Fruit fly (Drosophila melanogaster) whole organism, embryonic: Measurements from ENCODE around the gene CG12299.

Experiments
- Aef1 ChIP-seq: fragments of 200-800 bp; sonication (Bioruptor generic); IDR thresholded peaks from 3 replicates; pipeline ENCODE4 v1.3.6; 2022; ENCODE audit warnings: missing biosample characterization, missing genetic modification characterization
- Atf3 ChIP-seq: fragments of 200-800 bp; sonication (Bioruptor generic); optimal IDR thresholded peaks from 3 replicates; lab custom pipeline; 2016; ENCODE audit warnings: missing biosample characterization, missing genetic modification characterization
- B-H2 ChIP-seq: fragments of 200-800 bp; sonication (Bioruptor generic); optimal IDR thresholded peaks from 2 replicates; lab custom pipeline; 2018; ENCODE audit warnings: missing biosample characterization, mild to moderate bottlenecking, missing genetic modification characterization
- CG10431 ChIP-seq: fragments of 200-800 bp; sonication (Bioruptor generic); optimal IDR thresholded peaks from 3 replicates; lab custom pipeline; 2018; ENCODE audit warnings: missing biosample characterization, mild to moderate bottlenecking, missing genetic modification characterization
- CG11560 ChIP-seq: fragments of 200-800 bp; sonication (Bioruptor generic); IDR thresholded peaks from 3 replicates; pipeline ENCODE4 v1.3.6; 2022; ENCODE audit warnings: missing biosample characterization, missing genetic modification characterization
- CG14441 ChIP-seq: fragments of 200-800 bp; sonication (Bioruptor generic); IDR thresholded peaks from 2 replicates; pipeline ENCODE4 v1.3.6; 2022; ENCODE audit warnings: missing biosample characterization, missing genetic modification characterization
- CG15073 ChIP-seq: fragments of 200-800 bp; sonication (Bioruptor generic); optimal IDR thresholded peaks from 2 replicates; lab custom pipeline; 2016; ENCODE audit warnings: missing biosample characterization, missing genetic modification characterization
- CG15601 ChIP-seq: fragments of 200-800 bp; sonication (Bioruptor generic); optimal IDR thresholded peaks from 3 replicates; lab custom pipeline; 2019; ENCODE audit warnings: missing biosample characterization, mild to moderate bottlenecking, missing genetic modification characterization, moderate library complexity
- CG18011 ChIP-seq: fragments of 200-800 bp; sonication (Bioruptor generic); optimal IDR thresholded peaks from 2 replicates; lab custom pipeline; 2017; ENCODE audit warnings: missing biosample characterization, missing genetic modification characterization, mild to moderate bottlenecking, moderate library complexity, missing genotype
- CG18262 ChIP-seq: fragments of 200-800 bp; optimal IDR thresholded peaks from 3 replicates; lab custom pipeline; 2019; ENCODE audit warnings: missing biosample characterization, mild to moderate bottlenecking, missing genetic modification characterization, moderate library complexity
- CG2116 ChIP-seq: fragments of 200-800 bp; sonication (Bioruptor generic); optimal IDR thresholded peaks from 3 replicates; lab custom pipeline; 2018; ENCODE audit warnings: missing biosample characterization, mild to moderate bottlenecking, missing genetic modification characterization
- CG2120 ChIP-seq: fragments of 200-800 bp; sonication (Bioruptor generic); optimal IDR thresholded peaks from 3 replicates; lab custom pipeline; 2016; ENCODE audit warnings: missing biosample characterization, missing genetic modification characterization
- CG2712 ChIP-seq: fragments of 200-800 bp; optimal IDR thresholded peaks from 3 replicates; lab custom pipeline; 2019; ENCODE audit warnings: missing biosample characterization, mild to moderate bottlenecking, missing genetic modification characterization, moderate library complexity
- CG4854 ChIP-seq: fragments of 200-800 bp; sonication (Bioruptor generic); optimal IDR thresholded peaks from 2 replicates; lab custom pipeline; 2016; ENCODE audit warnings: missing biosample characterization, missing genetic modification characterization, inconsistent platforms
- CG6654 ChIP-seq: fragments of 200-800 bp; sonication (Bioruptor generic); optimal IDR thresholded peaks from 2 replicates; lab custom pipeline; 2017; ENCODE audit warnings: missing biosample characterization, mild to moderate bottlenecking, missing genetic modification characterization
- CG6683 ChIP-seq: fragments of 200-800 bp; sonication (Bioruptor generic); optimal IDR thresholded peaks from 2 replicates; lab custom pipeline; 2017; ENCODE audit warnings: missing biosample characterization, mild to moderate bottlenecking, missing genetic modification characterization, missing genetic modification reagents
- CG6854 ChIP-seq: fragments of 200-800 bp; sonication (Bioruptor generic); optimal IDR thresholded peaks from 3 replicates; lab custom pipeline; 2017; ENCODE audit warnings: missing biosample characterization, mild to moderate bottlenecking, missing genetic modification characterization
- CG7556 ChIP-seq: fragments of 200-800 bp; sonication (Bioruptor generic); optimal IDR thresholded peaks from 2 replicates; lab custom pipeline; 2017; ENCODE audit warnings: missing biosample characterization, mild to moderate bottlenecking, missing genetic modification characterization
- CG7928 ChIP-seq: fragments of 200-800 bp; sonication (Bioruptor generic); optimal IDR thresholded peaks from 2 replicates; lab custom pipeline; 2017; ENCODE audit warnings: missing biosample characterization, mild to moderate bottlenecking, missing genetic modification characterization
- CG8281 ChIP-seq: fragments of 200-800 bp; sonication (Bioruptor generic); optimal IDR thresholded peaks from 2 replicates; lab custom pipeline; 2018; ENCODE audit warnings: missing biosample characterization, mild to moderate bottlenecking, missing genetic modification characterization, moderate library complexity
- CG9215 ChIP-seq: fragments of 200-800 bp; sonication (Bioruptor generic); IDR thresholded peaks from 2 replicates; pipeline ENCODE4 v1.3.6; 2022; ENCODE audit warnings: missing biosample characterization, missing genetic modification characterization
- CG9727 ChIP-seq: fragments of 200-800 bp; sonication (Bioruptor generic); optimal IDR thresholded peaks from 3 replicates; lab custom pipeline; 2017; ENCODE audit warnings: missing biosample characterization, mild to moderate bottlenecking, missing genetic modification characterization
- Chrac-16 ChIP-seq: fragments of 200-800 bp; sonication (Bioruptor generic); optimal IDR thresholded peaks from 3 replicates; lab custom pipeline; 2016; ENCODE audit warnings: missing biosample characterization, missing genetic modification characterization
- Dad ChIP-seq: fragments of 200-800 bp; sonication (Bioruptor generic); optimal IDR thresholded peaks from 3 replicates; lab custom pipeline; 2016; ENCODE audit warnings: missing biosample characterization, missing genetic modification characterization
- Dek ChIP-seq: fragments of 200-800 bp; sonication (Bioruptor generic); optimal IDR thresholded peaks from 3 replicates; lab custom pipeline; 2019; ENCODE audit warnings: missing biosample characterization, mild to moderate bottlenecking, missing genetic modification characterization, moderate library complexity
- Jarid2 ChIP-seq: fragments of 200-800 bp; sonication (Bioruptor generic); optimal IDR thresholded peaks from 3 replicates; lab custom pipeline; 2017; ENCODE audit warnings: mild to moderate bottlenecking, missing biosample characterization, missing genetic modification reagents, missing genetic modification characterization
- Lim3 ChIP-seq: fragments of 200-800 bp; sonication (Bioruptor generic); IDR thresholded peaks from 2 replicates; pipeline ENCODE4 v1.3.6; 2022; ENCODE audit warnings: missing biosample characterization, missing genetic modification characterization
- MESR4 ChIP-seq: fragments of 200-800 bp; sonication (Bioruptor generic); optimal IDR thresholded peaks from 2 replicates; lab custom pipeline; 2018; ENCODE audit warnings: missing biosample characterization, mild to moderate bottlenecking, missing genetic modification characterization, moderate library complexity
- NFAT ChIP-seq: fragments of 200-800 bp; sonication (Bioruptor generic); IDR thresholded peaks from 2 replicates; pipeline ENCODE4 v1.3.6; 2022; ENCODE audit warnings: missing biosample characterization, missing genetic modification characterization
- Ravus ChIP-seq: fragments of 200-800 bp; sonication (Bioruptor generic); IDR thresholded peaks from 2 replicates; pipeline ENCODE4 v1.3.6; 2022; ENCODE audit warnings: missing biosample characterization, missing genetic modification characterization
- Rx ChIP-seq: fragments of 200-800 bp; sonication (Bioruptor generic); IDR thresholded peaks from 2 replicates; pipeline ENCODE4 v1.3.6; 2022; ENCODE audit warnings: missing biosample characterization, missing genetic modification characterization
- Xrp1 ChIP-seq: fragments of 200-800 bp; sonication (Bioruptor generic); IDR thresholded peaks from 2 replicates; pipeline ENCODE4 v1.3.6; 2022; ENCODE audit warnings: missing biosample characterization, missing genetic modification characterization
- ab ChIP-seq: fragments of 200-800 bp; sonication (Bioruptor generic); optimal IDR thresholded peaks from 2 replicates; lab custom pipeline; 2016; ENCODE audit warnings: missing biosample characterization, missing genetic modification characterization
- btn ChIP-seq: fragments of 200-800 bp; sonication (Bioruptor generic); optimal IDR thresholded peaks from 2 replicates; lab custom pipeline; 2016; ENCODE audit warnings: missing biosample characterization, missing genetic modification characterization
- ci ChIP-seq: fragments of 200-800 bp; sonication (Bioruptor generic); IDR thresholded peaks from 3 replicates; pipeline ENCODE4 v1.3.6; 2022; ENCODE audit warnings: missing biosample characterization, missing genetic modification characterization
- gcm2 ChIP-seq: fragments of 200-800 bp; sonication (Bioruptor generic); optimal IDR thresholded peaks from 2 replicates; lab custom pipeline; 2016; ENCODE audit warnings: missing biosample characterization, missing genetic modification characterization
- gem ChIP-seq: fragments of 200-800 bp; sonication (Bioruptor generic); optimal IDR thresholded peaks from 2 replicates; lab custom pipeline; 2019; ENCODE audit warnings: missing biosample characterization, mild to moderate bottlenecking, missing genetic modification characterization, moderate library complexity
- hb ChIP-seq: fragments of 200-800 bp; sonication (Bioruptor generic); IDR thresholded peaks from 3 replicates; pipeline ENCODE4 v1.3.6; 2022; ENCODE audit warnings: missing biosample characterization, missing genetic modification characterization; ENCODE audit not compliant: partially characterized antibody
- nom ChIP-seq: fragments of 200-800 bp; sonication (Bioruptor generic); optimal IDR thresholded peaks from 2 replicates; lab custom pipeline; 2017; ENCODE audit warnings: missing biosample characterization, missing genetic modification characterization, mild to moderate bottlenecking, moderate library complexity, missing genetic modification reagents
- odd ChIP-seq: fragments of 200-800 bp; sonication (Bioruptor generic); optimal IDR thresholded peaks from 2 replicates; lab custom pipeline; 2017; ENCODE audit warnings: missing biosample characterization, mild to moderate bottlenecking, missing genetic modification characterization
- pb ChIP-seq: fragments of 200-800 bp; sonication (Bioruptor generic); optimal IDR thresholded peaks from 3 replicates; lab custom pipeline; 2016; ENCODE audit warnings: missing biosample characterization, missing genetic modification characterization
- pzg ChIP-seq: fragments of 200-800 bp; sonication (Bioruptor generic); optimal IDR thresholded peaks from 3 replicates; lab custom pipeline; 2018; ENCODE audit warnings: missing biosample characterization, mild to moderate bottlenecking, missing genetic modification characterization, moderate library complexity
- sisA ChIP-seq: fragments of 200-800 bp; sonication (Bioruptor generic); IDR thresholded peaks from 2 replicates; pipeline ENCODE4 v1.3.6; 2022; ENCODE audit warnings: missing biosample characterization, missing genetic modification characterization
- stwl ChIP-seq: fragments of 200-800 bp; sonication (Bioruptor generic); optimal IDR thresholded peaks from 3 replicates; lab custom pipeline; 2018; ENCODE audit warnings: missing biosample characterization, mild to moderate bottlenecking, missing genetic modification characterization, moderate library complexity
- tap ChIP-seq: fragments of 200-800 bp; optimal IDR thresholded peaks from 3 replicates; lab custom pipeline; 2019; ENCODE audit warnings: missing biosample characterization, mild to moderate bottlenecking, missing genetic modification characterization, moderate library complexity
- trem ChIP-seq: fragments of 200-800 bp; optimal IDR thresholded peaks from 3 replicates; lab custom pipeline; 2019; ENCODE audit warnings: missing biosample characterization, mild to moderate bottlenecking, missing genetic modification characterization, moderate library complexity
- zen2 ChIP-seq: fragments of 200-800 bp; sonication (Bioruptor generic); IDR thresholded peaks from 3 replicates; pipeline ENCODE4 v1.3.6; 2022; ENCODE audit warnings: missing biosample characterization, missing genetic modification characterization; ENCODE audit not compliant: partially characterized antibody

Gene CG12299

DNA sequence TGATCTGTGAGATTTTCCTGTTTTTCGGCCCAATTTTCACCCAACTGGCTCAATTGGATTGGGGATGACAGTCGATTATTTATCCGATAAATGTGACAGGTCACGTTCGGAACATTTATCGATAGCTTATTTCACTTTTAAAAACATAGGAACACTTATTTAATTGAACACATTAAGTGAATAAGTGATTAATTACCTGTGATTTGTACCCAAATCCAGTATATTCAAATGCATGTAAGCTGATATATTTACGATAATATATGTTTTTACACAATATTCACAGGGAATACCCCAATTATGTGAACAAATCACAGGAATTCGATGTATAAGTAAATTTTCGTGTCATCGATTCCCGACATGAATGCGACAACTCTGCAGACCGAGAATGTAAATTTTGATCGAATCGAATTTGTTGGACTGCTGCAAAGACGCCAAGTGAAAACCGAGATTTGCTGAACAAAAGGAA, 4.8 kb upstream of the CG12299 start, which contains the start of the genes EMC3 and Dpy-30L1 (continued):
- TF ChIP-seq Chrac-16 (GFP tag; lab: Kevin White, UChicago): peak; percentile 67
- peak; percentile 49 for TF ChIP-seq CG4854 (GFP tag; lab: Kevin White, UChicago)
- peak; percentile 93 for TF ChIP-seq stwl (tag; lab: Kevin White, UChicago)
- peak; percentile 32 for TF ChIP-seq Dad
- TF ChIP-seq Rx (GFP tag; lab: Robert Waterston, UW): no peak
- peak; percentile 34 for TF ChIP-seq sisA (GFP tag; lab: Robert Waterston, UW)
- no peak for TF ChIP-seq CG6683 (GFP tag; lab: Kevin White, UChicago)
- TF ChIP-seq B-H2 (GFP tag; lab: Kevin White, UChicago): peak; percentile 23
- TF ChIP-seq NFAT (GFP tag; lab: Robert Waterston, UW): 0 out of 2 replicates have a peak, but pooled peaks have one; percentile 17
- peak; percentile 69; the same call in 1 of the 3 replicates for TF ChIP-seq zen2
- TF ChIP-seq hb (GFP tag; lab: Robert Waterston, UW): peak; percentile 73; the same call in 2 of the 3 replicates
- TF ChIP-seq CG2120: peak; percentile 79
- no peak for TF ChIP-seq odd (GFP tag; lab: Kevin White, UChicago)
- TF ChIP-seq CG9727: peak; percentile 52
- TF ChIP-seq CG6854 (GFP tag; lab: Kevin White, UChicago): no peak
- TF ChIP-seq Atf3 (GFP tag; lab: Kevin White, UChicago): no peak
- peak; percentile 34 for TF ChIP-seq CG7556
- TF ChIP-seq pzg (GFP tag; lab: Kevin White, UChicago): peak; percentile 72
- TF ChIP-seq CG2116: peak; percentile 95
- peak; percentile 72 for TF ChIP-seq trem (tag; lab: Kevin White, UChicago)
- no peak for TF ChIP-seq Jarid2 (GFP tag; lab: Kevin White, UChicago)
- peak; percentile 21 for TF ChIP-seq MESR4
- TF ChIP-seq CG6654 (GFP tag; lab: Kevin White, UChicago): no peak
- TF ChIP-seq btn: no peak
- no peak for TF ChIP-seq CG8281 (tag; lab: Kevin White, UChicago)
- 0 out of 3 replicates have a peak, but pooled peaks have one; percentile 43 for TF ChIP-seq ci
- TF ChIP-seq CG14441 (GFP tag; lab: Robert Waterston, UW): peak; percentile 53; the same call in 1 of the 2 replicates
- no peak for TF ChIP-seq Lim3 (GFP tag; lab: Robert Waterston, UW)
- peak; percentile 12 for TF ChIP-seq gcm2 (GFP tag; lab: Kevin White, UChicago)
- TF ChIP-seq CG10431 (GFP tag; lab: Kevin White, UChicago): no peak
- peak; percentile 66 for TF ChIP-seq CG18262 (tag; lab: Kevin White, UChicago)
- TF ChIP-seq CG7928: no peak
- TF ChIP-seq CG18011 (GFP tag; lab: Kevin White, UChicago): peak; percentile 33
- TF ChIP-seq tap: no peak
- TF ChIP-seq CG9215 (GFP tag; lab: Robert Waterston, UW): peak; percentile 49; the same call in 1 of the 2 replicates
- TF ChIP-seq CG15601 (tag; lab: Kevin White, UChicago): peak; percentile 79
- no peak for TF ChIP-seq gem (tag; lab: Kevin White, UChicago)
- TF ChIP-seq CG15073 (GFP tag; lab: Kevin White, UChicago): no peak
- no peak for TF ChIP-seq Ravus
- peak; percentile 16 for TF ChIP-seq Dek (tag; lab: Kevin White, UChicago)
- TF ChIP-seq ab: no peak
- TF ChIP-seq nom (GFP tag; lab: Kevin White, UChicago): no peak
- TF ChIP-seq Xrp1 (GFP tag; lab: Robert Waterston, UW): peak; percentile 37; the same call in 1 of the 2 replicates
- TF ChIP-seq CG2712: peak; percentile 74
- peak; percentile 73 for TF ChIP-seq CG11560
- peak; percentile 36; the same call in 1 of the 3 replicates for TF ChIP-seq Aef1 (GFP tag; lab: Robert Waterston, UW)
- TF ChIP-seq pb (GFP tag; lab: Kevin White, UChicago): no peak
